Worm (Caenorhabditis elegans) whole organism, midembryonic: ENCODE results near the gene slcr-46.2.

Experiments used
- T22C8.4 ChIP-seq: fragments of 200-800 bp; sonication (Bioruptor generic); IDR thresholded peaks from 2 replicates; pipeline ENCODE4 v1.3.6; 2022; ENCODE audit warnings: missing genetic modification characterization, missing compliant biosample characterization
- cog-1 ChIP-seq: sonication (generic microtip); optimal IDR thresholded peaks from 2 replicates; lab custom pipeline; 2016; ENCODE audit warnings: missing genetic modification characterization, missing compliant biosample characterization
- flt-1 ChIP-seq: fragments of 200-800 bp; sonication (Bioruptor generic); IDR thresholded peaks from 2 replicates; pipeline ENCODE4 v1.3.6; 2022; ENCODE audit warnings: missing genetic modification characterization, missing compliant biosample characterization
- klf-2 ChIP-seq: fragments of 200-800 bp; sonication (Bioruptor generic); conservative IDR thresholded peaks from 2 replicates; pipeline ENCODE4 v1.3.6; 2022; ENCODE audit warnings: missing genetic modification reagents, missing genetic modification characterization, missing compliant biosample characterization
- med-1 ChIP-seq: sonication (generic microtip); optimal IDR thresholded peaks from 2 replicates; lab custom pipeline; 2017; ENCODE audit warnings: missing genetic modification characterization, mild to moderate bottlenecking, missing compliant biosample characterization, antibody characterized with exemption, missing genetic modification reagents; ENCODE audit not compliant: insufficient read depth
- ref-1 ChIP-seq: fragments of 200-800 bp; sonication (Bioruptor generic); conservative IDR thresholded peaks from 2 replicates; pipeline ENCODE4 v1.3.6; 2022; ENCODE audit warnings: missing genetic modification reagents, missing genetic modification characterization, missing compliant biosample characterization
- tab-1 ChIP-seq: fragments of 200-800 bp; sonication (Bioruptor generic); IDR thresholded peaks from 2 replicates; pipeline ENCODE4 v1.3.6; 2022; ENCODE audit warnings: missing genetic modification characterization, missing compliant biosample characterization
- ztf-23 ChIP-seq: fragments of 200-800 bp; sonication (Bioruptor generic); IDR thresholded peaks from 2 replicates; pipeline ENCODE4 v1.3.6; 2022; ENCODE audit warnings: missing genetic modification reagents, missing genetic modification characterization, missing compliant biosample characterization
- ztf-29 ChIP-seq: fragments of 200-800 bp; sonication (Bioruptor generic); IDR thresholded peaks from 2 replicates; pipeline ENCODE4 v1.3.6; 2022; ENCODE audit warnings: missing genetic modification reagents, missing genetic modification characterization, missing compliant biosample characterization

Gene slcr-46.2

ce11 chrV:19390029-19390428, at the start of gene slcr-46.2:
slcr-46.2 (minus strand) TSS chrV:19390129.
- TF ChIP-seq tab-1 (GFP tag; lab: Robert Waterston, UW), result no peak
- TF ChIP-seq ztf-29, result no peak
- no peak for TF ChIP-seq med-1 (GFP tag; lab: Kevin White, UChicago)
- no peak for TF ChIP-seq ref-1 (GFP tag; lab: Robert Waterston, UW)
- no peak for TF ChIP-seq ztf-23 (GFP tag; lab: Robert Waterston, UW)
- TF ChIP-seq flt-1 (GFP tag; lab: Robert Waterston, UW), result no peak
- no peak for TF ChIP-seq T22C8.4
- no peak for TF ChIP-seq klf-2 (GFP tag; lab: Robert Waterston, UW)
- no peak for TF ChIP-seq cog-1 (tag; lab: Kevin White, UChicago)

- TF ChIP-seq ztf-29 (no peak), T22C8.4 (no peak), flt-1 (GFP tag; lab: Robert Waterston, UW) (no peak), klf-2 (GFP tag; lab: Robert Waterston, UW) (no peak), ref-1 (GFP tag; lab: Robert Waterston, UW) (no peak), cog-1 (tag; lab: Kevin White, UChicago) (no peak), tab-1 (GFP tag; lab: Robert Waterston, UW) (no peak), ztf-23 (GFP tag; lab: Robert Waterston, UW) (no peak), med-1 (GFP tag; lab: Kevin White, UChicago) (no peak)
Measured at ce11 chrV:19436307-19436706, 46.4 kb upstream of the slcr-46.2 start, which contains the start of gene C25F9.14. C25F9.14 (plus strand) TSS chrV:19436484.

ce11 chrV:19433806-19434437, 44.0 kb upstream of the slcr-46.2 start, which contains the start of gene C25F9.16:
C25F9.16 (plus strand) TSS chrV:19434387.
- TF ChIP-seq ztf-23 (GFP tag; lab: Robert Waterston, UW) (no peak), T22C8.4 (no peak), cog-1 (tag; lab: Kevin White, UChicago) (no peak), klf-2 (GFP tag; lab: Robert Waterston, UW) (no peak), med-1 (GFP tag; lab: Kevin White, UChicago) (no peak), tab-1 (GFP tag; lab: Robert Waterston, UW) (no peak), ref-1 (GFP tag; lab: Robert Waterston, UW) (no peak), flt-1 (GFP tag; lab: Robert Waterston, UW) (no peak), ztf-29 (no peak)

ce11 chrV:19432972-19433371, 43.0 kb upstream of the slcr-46.2 start, which contains the start of gene C25F9.11:
C25F9.11 (minus strand) TSS chrV:19433072.
- TF ChIP-seq ztf-23 (GFP tag; lab: Robert Waterston, UW) (no peak), ztf-29 (no peak), cog-1 (tag; lab: Kevin White, UChicago) (no peak), flt-1 (GFP tag; lab: Robert Waterston, UW) (no peak), klf-2 (GFP tag; lab: Robert Waterston, UW) (no peak), tab-1 (GFP tag; lab: Robert Waterston, UW) (no peak), ref-1 (GFP tag; lab: Robert Waterston, UW) (no peak), T22C8.4 (no peak), med-1 (GFP tag; lab: Kevin White, UChicago) (no peak)

- TF ChIP-seq ref-1 (GFP tag; lab: Robert Waterston, UW) (no peak), ztf-29 (no peak), cog-1 (tag; lab: Kevin White, UChicago) (no peak), klf-2 (GFP tag; lab: Robert Waterston, UW) (no peak)
Measured at ce11 chrV:19432030-19432429, 42.1 kb upstream of the slcr-46.2 start.

- no peak for TF ChIP-seq ztf-29
Measured at ce11 chrV:19431036-19431435, 41.1 kb upstream of the slcr-46.2 start, which contains the start of gene srw-85. srw-85 (minus strand) TSS chrV:19431136.

ce11 chrV:19430351-19430913, 40.5 kb upstream of the slcr-46.2 start:
- TF ChIP-seq tab-1 (GFP tag; lab: Robert Waterston, UW), result peak; percentile 70; the same call in 1 of the 2 replicates
- TF ChIP-seq ztf-29, result peak; percentile 53; the same call in 1 of the 2 replicates
- TF ChIP-seq ztf-23 (GFP tag; lab: Robert Waterston, UW), result no peak
- no peak for TF ChIP-seq ref-1 (GFP tag; lab: Robert Waterston, UW)

- TF ChIP-seq ref-1 (GFP tag; lab: Robert Waterston, UW), result no peak
- no peak for TF ChIP-seq ztf-23 (GFP tag; lab: Robert Waterston, UW)
- TF ChIP-seq T22C8.4, result no peak
- no peak for TF ChIP-seq med-1 (GFP tag; lab: Kevin White, UChicago)
- TF ChIP-seq tab-1 (GFP tag; lab: Robert Waterston, UW), result no peak
- no peak for TF ChIP-seq flt-1 (GFP tag; lab: Robert Waterston, UW)
- no peak for TF ChIP-seq ztf-29
- TF ChIP-seq klf-2 (GFP tag; lab: Robert Waterston, UW), result no peak
- no peak for TF ChIP-seq cog-1 (tag; lab: Kevin White, UChicago)
Measured at ce11 chrV:19429605-19430004, 39.7 kb upstream of the slcr-46.2 start.

ce11 chrV:19428936-19429335, 39.0 kb upstream of the slcr-46.2 start:
- no peak for TF ChIP-seq ref-1 (GFP tag; lab: Robert Waterston, UW)
- TF ChIP-seq ztf-23 (GFP tag; lab: Robert Waterston, UW), result no peak
- no peak for TF ChIP-seq ztf-29
- no peak for TF ChIP-seq tab-1 (GFP tag; lab: Robert Waterston, UW)
- no peak for TF ChIP-seq med-1 (GFP tag; lab: Kevin White, UChicago)
- no peak for TF ChIP-seq klf-2 (GFP tag; lab: Robert Waterston, UW)
- TF ChIP-seq cog-1 (tag; lab: Kevin White, UChicago), result no peak
- no peak for TF ChIP-seq T22C8.4
- TF ChIP-seq flt-1 (GFP tag; lab: Robert Waterston, UW), result no peak
